Worm (Caenorhabditis elegans) whole organism, late embryonic: ENCODE results near the gene nlr-1.

ENCODE experiments used
- C38D4.7 ChIP-seq: fragments of 200-800 bp; sonication (Bioruptor generic); optimal IDR thresholded peaks from 2 replicates; lab custom pipeline; 2018; ENCODE audit warnings: mild to moderate bottlenecking, missing genetic modification characterization, moderate library complexity, missing compliant biosample characterization
- ama-1 ChIP-seq: fragments of 150-350 bp; optimal IDR thresholded peaks from 2 replicates; lab custom pipeline; 2014
- ceh-14 ChIP-seq: sonication (generic microtip); optimal IDR thresholded peaks from 2 replicates; lab custom pipeline; 2016; ENCODE audit warnings: missing genotype, missing genetic modification characterization, missing compliant biosample characterization
- ceh-45 ChIP-seq: fragments of 200-800 bp; sonication (Bioruptor generic); IDR thresholded peaks from 2 replicates; pipeline ENCODE4 v1.3.6; 2022; ENCODE audit warnings: missing genetic modification reagents, missing genetic modification characterization, missing compliant biosample characterization
- ceh-48 ChIP-seq: sonication (generic microtip); optimal IDR thresholded peaks from 2 replicates; lab custom pipeline; 2016; ENCODE audit warnings: missing genetic modification characterization, inconsistent platforms, missing compliant biosample characterization
- fkh-6 ChIP-seq: sonication (generic microtip); optimal IDR thresholded peaks from 2 replicates; lab custom pipeline; 2016; ENCODE audit warnings: missing genetic modification characterization, missing compliant biosample characterization
- hlh-30 ChIP-seq: sonication (generic microtip); optimal IDR thresholded peaks from 2 replicates; lab custom pipeline; 2017; ENCODE audit warnings: antibody characterized with exemption, missing genetic modification characterization, missing compliant biosample characterization; ENCODE audit not compliant: insufficient read depth
- nfya-1 ChIP-seq: sonication (generic microtip); optimal IDR thresholded peaks from 2 replicates; lab custom pipeline; 2017; ENCODE audit warnings: missing genetic modification characterization, mild to moderate bottlenecking, missing compliant biosample characterization, antibody characterized with exemption, moderate library complexity
- pax-1 ChIP-seq: fragments of 150-350 bp; optimal IDR thresholded peaks from 2 replicates; lab custom pipeline; 2014; ENCODE audit warnings: missing biosample characterization, missing genetic modification characterization
- ref-2 ChIP-seq: sonication (generic microtip); optimal IDR thresholded peaks from 2 replicates; lab custom pipeline; 2016; ENCODE audit warnings: missing genetic modification characterization, missing compliant biosample characterization
- sox-2 ChIP-seq: fragments of 200-800 bp; sonication (Bioruptor generic); IDR thresholded peaks from 2 replicates; pipeline ENCODE4 v1.3.6; 2022; ENCODE audit warnings: missing genetic modification reagents, missing genetic modification characterization, missing compliant biosample characterization
- tbx-2 ChIP-seq: sonication (generic microtip); optimal IDR thresholded peaks from 2 replicates; lab custom pipeline; 2016; ENCODE audit warnings: missing genetic modification characterization, missing compliant biosample characterization
- ttx-3 ChIP-seq: sonication (generic microtip); optimal IDR thresholded peaks from 2 replicates; lab custom pipeline; 2016; ENCODE audit warnings: missing genetic modification reagents, missing genetic modification characterization, missing compliant biosample characterization
- unc-3 ChIP-seq, 2 experiments: fragments of 200-800 bp in 1 of 2; sonication (Bioruptor generic) in 1 of 2; sonication (generic microtip) in 1 of 2; conservative IDR thresholded peaks in 1 of 2; optimal IDR thresholded peaks in 1 of 2; 2 replicates each; pipeline versions ENCODE4 v1.3.6 to Lab custom; 2016 to 2022; ENCODE audit warnings: missing compliant biosample characterization in 2 of 2, missing genetic modification characterization in 2 of 2, missing genetic modification reagents in 1 of 2
- zip-5 ChIP-seq: sonication (generic microtip); optimal IDR thresholded peaks from 2 replicates; lab custom pipeline; 2016; ENCODE audit warnings: missing genetic modification characterization, missing compliant biosample characterization

Gene nlr-1

ce11 chrIV:12124314-12125084 is 53.6 kb downstream of the nlr-1 start, which contains the start of gene dhhc-6:
Gene dhhc-6, plus strand, starts transcription at chrIV:12124952.
- TF ChIP-seq ama-1 (lab: Kevin White, UChicago), result no peak
- TF ChIP-seq C38D4.7, result no peak

- TF ChIP-seq ref-2 (tag; lab: Kevin White, UChicago) (no peak), tbx-2 (tag; lab: Kevin White, UChicago) (peak; percentile 19), zip-5 (no peak), nfya-1 (peak; percentile 11), ceh-48 (tag; lab: Kevin White, UChicago) (no peak), ceh-14 (no peak), ttx-3 (tag; lab: Kevin White, UChicago) (no peak)
These were observed 55.1 kb downstream of the nlr-1 start, which contains the start of gene aly-3 for ce11 chrIV:12122874-12123664. Gene aly-3, plus strand, starts transcription at chrIV:12123282.

- TF ChIP-seq sox-2 (GFP tag; lab: Robert Waterston, UW), result no peak
- TF ChIP-seq ceh-14, result no peak
- no peak for TF ChIP-seq fkh-6 (tag; lab: Kevin White, UChicago)
- no peak for TF ChIP-seq ceh-45 (GFP tag; lab: Robert Waterston, UW)
- no peak for TF ChIP-seq pax-1 (tag; lab: Kevin White, UChicago)
- no peak for TF ChIP-seq C38D4.7
- TF ChIP-seq hlh-30 (tag; lab: Kevin White, UChicago), result no peak
- TF ChIP-seq unc-3 (GFP tag; conservative IDR thresholded peaks at IDR 0.05; lab: Robert Waterston, UW), result no peak
- no peak for TF ChIP-seq unc-3 (tag; optimal IDR thresholded peaks at IDR 0.05; lab: Kevin White, UChicago)
- TF ChIP-seq nfya-1, result peak; percentile 26
- TF ChIP-seq, all 69 proteins: peak for 1
These were observed 57.1 kb downstream of the nlr-1 start, which contains the start of the genes ddb-1 and M18.6 for ce11 chrIV:12121076-12121475. Gene ddb-1, minus strand, starts transcription at chrIV:12121165. Gene M18.6, plus strand, starts transcription at chrIV:12121310.
